Worm (Caenorhabditis elegans) whole organism, midembryonic: ENCODE measurements around the gene cwf-19L2.

Experiments used
- cog-1 ChIP-seq: sonication (generic microtip); optimal IDR thresholded peaks from 2 replicates; lab custom pipeline; 2016; ENCODE audit warnings: missing genetic modification characterization, missing compliant biosample characterization
- flt-1 ChIP-seq: fragments of 200-800 bp; sonication (Bioruptor generic); IDR thresholded peaks from 2 replicates; pipeline ENCODE4 v1.3.6; 2022; ENCODE audit warnings: missing genetic modification characterization, missing compliant biosample characterization
- ztf-23 ChIP-seq: fragments of 200-800 bp; sonication (Bioruptor generic); IDR thresholded peaks from 2 replicates; pipeline ENCODE4 v1.3.6; 2022; ENCODE audit warnings: missing genetic modification reagents, missing genetic modification characterization, missing compliant biosample characterization
- ztf-29 ChIP-seq: fragments of 200-800 bp; sonication (Bioruptor generic); IDR thresholded peaks from 2 replicates; pipeline ENCODE4 v1.3.6; 2022; ENCODE audit warnings: missing genetic modification reagents, missing genetic modification characterization, missing compliant biosample characterization

ce11 chrIII:7349075-7349474, 55.6 kb downstream of the cwf-19L2 start, which contains the start of gene gos-28:
- TF ChIP-seq ztf-29 (GFP tag; lab: Robert Waterston, UW) (no peak), flt-1 (no peak), cog-1 (no peak), ztf-23 (GFP tag; lab: Robert Waterston, UW) (no peak)
